Worm (Caenorhabditis elegans) whole organism, L2 larva: ENCODE data around the gene rpb-9.

ENCODE experiments used
- C34F6.9 ChIP-seq: fragments of 150-350 bp; optimal IDR thresholded peaks from 2 replicates; lab custom pipeline; 2014; ENCODE audit warnings: missing biosample characterization, missing genetic modification characterization
- F13H6.1 ChIP-seq: sonication (generic microtip); optimal IDR thresholded peaks from 2 replicates; lab custom pipeline; 2016; ENCODE audit warnings: missing genetic modification characterization, missing compliant biosample characterization
- R02D3.7 ChIP-seq: fragments of 150-350 bp; optimal IDR thresholded peaks from 2 replicates; lab custom pipeline; 2014; ENCODE audit warnings: missing biosample characterization, missing genetic modification characterization
- Y55F3AM.14 ChIP-seq: fragments of 200-800 bp; sonication (Bioruptor generic); optimal IDR thresholded peaks from 2 replicates; lab custom pipeline; 2018; ENCODE audit warnings: mild to moderate bottlenecking, missing genetic modification characterization, missing compliant biosample characterization
- ZK546.5 ChIP-seq: sonication (generic microtip); optimal IDR thresholded peaks from 2 replicates; lab custom pipeline; 2017; ENCODE audit warnings: missing biosample characterization, missing genetic modification characterization
- alr-1 ChIP-seq: fragments of 150-350 bp; optimal IDR thresholded peaks from 2 replicates; lab custom pipeline; 2014; ENCODE audit warnings: missing biosample characterization, missing genetic modification characterization
- aly-2 ChIP-seq: fragments of 150-350 bp; optimal IDR thresholded peaks from 2 replicates; lab custom pipeline; 2014; ENCODE audit warnings: missing biosample characterization, missing genetic modification characterization
- ama-1 ChIP-seq: fragments of 150-350 bp; optimal IDR thresholded peaks from 2 replicates; lab custom pipeline; 2018; ENCODE audit warnings: inconsistent platforms
- blmp-1 ChIP-seq: sonication (generic microtip); optimal IDR thresholded peaks from 2 replicates; lab custom pipeline; 2017; ENCODE audit warnings: missing genetic modification characterization, mild to moderate bottlenecking, missing compliant biosample characterization, antibody characterized with exemption, moderate library complexity; ENCODE audit not compliant: insufficient read depth
- ceh-16 ChIP-seq: fragments of 150-350 bp; optimal IDR thresholded peaks from 2 replicates; lab custom pipeline; 2014; ENCODE audit warnings: missing biosample characterization, missing genetic modification characterization
- ceh-82 ChIP-seq: fragments of 150-350 bp; optimal IDR thresholded peaks from 2 replicates; lab custom pipeline; 2014; ENCODE audit warnings: missing biosample characterization, missing genetic modification characterization
- crh-2 ChIP-seq: sonication (generic microtip); optimal IDR thresholded peaks from 2 replicates; lab custom pipeline; 2017; ENCODE audit warnings: missing biosample characterization, missing genetic modification characterization
- dmd-4 ChIP-seq: sonication (generic microtip); optimal IDR thresholded peaks from 2 replicates; lab custom pipeline; 2017; ENCODE audit warnings: missing biosample characterization, missing genetic modification characterization
- egl-27 ChIP-seq: sonication (generic microtip); optimal IDR thresholded peaks from 3 replicates; lab custom pipeline; 2017; ENCODE audit warnings: missing biosample characterization, missing genetic modification reagents, missing genetic modification characterization
- elt-1 ChIP-seq: fragments of 150-350 bp; optimal IDR thresholded peaks from 2 replicates; lab custom pipeline; 2014; ENCODE audit warnings: missing biosample characterization, missing genetic modification characterization
- elt-3 ChIP-seq: sonication (generic microtip); optimal IDR thresholded peaks from 2 replicates; lab custom pipeline; 2017; ENCODE audit warnings: missing biosample characterization, missing genetic modification characterization
- fos-1 ChIP-seq: fragments of 150-350 bp; optimal IDR thresholded peaks from 2 replicates; lab custom pipeline; 2014; ENCODE audit warnings: missing biosample characterization, missing genetic modification characterization
- gmeb-1 ChIP-seq: fragments of 150-350 bp; optimal IDR thresholded peaks from 2 replicates; lab custom pipeline; 2014; ENCODE audit warnings: missing biosample characterization, missing genetic modification characterization
- lin-11 ChIP-seq: fragments of 150-350 bp; sonication (generic microtip); optimal IDR thresholded peaks from 2 replicates; lab custom pipeline; 2014; ENCODE audit warnings: missing biosample characterization, missing genetic modification characterization, inconsistent platforms, mixed read lengths
- lin-13 ChIP-seq: fragments of 150-350 bp; optimal IDR thresholded peaks from 2 replicates; lab custom pipeline; 2014; ENCODE audit warnings: missing biosample characterization, missing genetic modification reagents, missing genetic modification characterization
- lin-39 ChIP-seq: fragments of 150-350 bp; optimal IDR thresholded peaks from 2 replicates; lab custom pipeline; 2014; ENCODE audit warnings: missing biosample characterization, missing genetic modification reagents, missing genetic modification characterization
- lsy-2 ChIP-seq, 2 experiments: fragments of 150-350 bp in 1 of 2; sonication (generic microtip) in 1 of 2; optimal IDR thresholded peaks; 2 replicates each; lab custom pipeline; 2014 to 2017; ENCODE audit warnings: missing biosample characterization in 2 of 2, missing genetic modification characterization in 2 of 2
- mab-5 ChIP-seq: fragments of 150-350 bp; optimal IDR thresholded peaks from 2 replicates; lab custom pipeline; 2014; ENCODE audit warnings: missing biosample characterization, missing genetic modification characterization
- mbf-1 ChIP-seq: sonication (generic microtip); optimal IDR thresholded peaks from 2 replicates; lab custom pipeline; 2017; ENCODE audit warnings: missing biosample characterization, missing genetic modification characterization
- mdl-1 ChIP-seq, 2 experiments: fragments of 150-350 bp in 1 of 2; sonication (generic microtip) in 1 of 2; optimal IDR thresholded peaks; 2 replicates each; lab custom pipeline; 2017; ENCODE audit warnings: missing biosample characterization in 2 of 2, missing genetic modification characterization in 2 of 2
- nhr-10 ChIP-seq: sonication (generic microtip); optimal IDR thresholded peaks from 2 replicates; lab custom pipeline; 2017; ENCODE audit warnings: missing biosample characterization, missing genetic modification characterization
- nhr-11 ChIP-seq: fragments of 150-350 bp; optimal IDR thresholded peaks from 2 replicates; lab custom pipeline; 2014; ENCODE audit warnings: missing biosample characterization, missing genetic modification characterization
- nhr-12 ChIP-seq: fragments of 150-350 bp; optimal IDR thresholded peaks from 2 replicates; lab custom pipeline; 2014; ENCODE audit warnings: missing biosample characterization, missing genetic modification characterization
- nhr-129 ChIP-seq: fragments of 150-350 bp; optimal IDR thresholded peaks from 2 replicates; lab custom pipeline; 2014; ENCODE audit warnings: missing biosample characterization, missing genetic modification characterization
- nhr-21 ChIP-seq: fragments of 150-350 bp; optimal IDR thresholded peaks from 2 replicates; lab custom pipeline; 2014; ENCODE audit warnings: missing biosample characterization, missing genetic modification characterization
- nhr-23 ChIP-seq: fragments of 150-350 bp; optimal IDR thresholded peaks from 2 replicates; lab custom pipeline; 2014; ENCODE audit warnings: missing biosample characterization, missing genetic modification reagents, missing genetic modification characterization
- nhr-237 ChIP-seq: fragments of 150-350 bp; optimal IDR thresholded peaks from 2 replicates; lab custom pipeline; 2014; ENCODE audit warnings: missing biosample characterization, missing genetic modification characterization
- nhr-25 ChIP-seq: fragments of 150-350 bp; sonication (generic microtip); optimal IDR thresholded peaks from 3 replicates; lab custom pipeline; 2014; ENCODE audit warnings: missing biosample characterization, missing genetic modification characterization
- nhr-6 ChIP-seq: fragments of 150-350 bp; optimal IDR thresholded peaks from 2 replicates; lab custom pipeline; 2014; ENCODE audit warnings: missing biosample characterization, missing genetic modification characterization
- nhr-77 ChIP-seq: fragments of 150-350 bp; optimal IDR thresholded peaks from 2 replicates; lab custom pipeline; 2014; ENCODE audit warnings: missing biosample characterization, missing genetic modification characterization
- peb-1 ChIP-seq: fragments of 150-350 bp; optimal IDR thresholded peaks from 2 replicates; lab custom pipeline; 2014; ENCODE audit warnings: missing biosample characterization, missing genetic modification characterization
- sem-4 ChIP-seq: fragments of 150-350 bp; optimal IDR thresholded peaks from 2 replicates; lab custom pipeline; 2014; ENCODE audit warnings: missing biosample characterization, missing genetic modification reagents, missing genetic modification characterization
- skn-1 ChIP-seq: sonication (generic microtip); optimal IDR thresholded peaks from 2 replicates; lab custom pipeline; 2017; ENCODE audit warnings: missing biosample characterization, missing genetic modification characterization
- sma-3 ChIP-seq: sonication (generic microtip); optimal IDR thresholded peaks from 2 replicates; lab custom pipeline; 2016; ENCODE audit warnings: missing genetic modification reagents, missing genetic modification characterization, missing compliant biosample characterization
- sma-9 ChIP-seq, 2 experiments: fragments of 150-350 bp in 1 of 2; sonication (generic microtip) in 1 of 2; optimal IDR thresholded peaks; 2 replicates each; lab custom pipeline; 2014 to 2016; ENCODE audit warnings: missing genetic modification characterization in 2 of 2, mild to moderate bottlenecking in 1 of 2, missing biosample characterization in 1 of 2, missing compliant biosample characterization in 1 of 2, missing genetic modification reagents in 1 of 2, moderate library complexity in 1 of 2
- snpc-4 ChIP-seq: fragments of 150-350 bp; optimal IDR thresholded peaks from 2 replicates; lab custom pipeline; 2014; ENCODE audit warnings: missing biosample characterization, missing genetic modification characterization
- unc-39 ChIP-seq: fragments of 150-350 bp; optimal IDR thresholded peaks from 2 replicates; lab custom pipeline; 2014; ENCODE audit warnings: missing biosample characterization, missing genetic modification characterization
- unc-55 ChIP-seq: fragments of 150-350 bp; sonication (generic microtip); optimal IDR thresholded peaks from 3 replicates; lab custom pipeline; 2014; ENCODE audit warnings: missing biosample characterization, missing genetic modification reagents, missing genetic modification characterization
- unc-62 ChIP-seq: fragments of 150-350 bp; optimal IDR thresholded peaks from 2 replicates; lab custom pipeline; 2014; ENCODE audit warnings: missing biosample characterization, missing genetic modification reagents, missing genetic modification characterization
- zag-1 ChIP-seq: fragments of 150-350 bp; optimal IDR thresholded peaks from 2 replicates; lab custom pipeline; 2014; ENCODE audit warnings: missing biosample characterization, missing genetic modification characterization
- ztf-1 ChIP-seq: fragments of 200-800 bp; sonication (Bioruptor generic); conservative IDR thresholded peaks from 2 replicates; pipeline ENCODE4 v1.3.6; 2022; ENCODE audit warnings: missing genetic modification characterization, missing compliant biosample characterization
- ztf-11 ChIP-seq: sonication (generic microtip); optimal IDR thresholded peaks from 2 replicates; lab custom pipeline; 2017; ENCODE audit warnings: missing biosample characterization, missing genetic modification characterization
- ztf-4 ChIP-seq: fragments of 150-350 bp; optimal IDR thresholded peaks from 2 replicates; lab custom pipeline; 2014; ENCODE audit warnings: missing biosample characterization, missing genetic modification characterization

rpb-9 gene

ce11 chrV:7980993-7981595 lies 31.1 kb downstream of the rpb-9 start, which contains the start of gene F26D11.1:
Gene F26D11.1, plus strand, starts transcription at chrV:7981545.
- TF ChIP-seq nhr-6 (tag; lab: Kevin White, UChicago) (no peak), nhr-12 (tag; lab: Kevin White, UChicago) (no peak), egl-27 (no peak), elt-1 (no peak), Y55F3AM.14 (GFP tag; lab: Kevin White, UChicago) (no peak), R02D3.7 (tag; lab: Kevin White, UChicago) (no peak), ceh-16 (tag; lab: Kevin White, UChicago) (no peak)

ce11 chrV:7980370-7980987 lies 31.7 kb downstream of the rpb-9 start:
- peak in 1 of 2 experiments; percentile 67 for TF ChIP-seq mdl-1 (tag; optimal IDR thresholded peaks at IDR 0.05; lab: Kevin White, UChicago)
- TF ChIP-seq gmeb-1 (tag; lab: Kevin White, UChicago): no peak
- no peak for TF ChIP-seq elt-1
- no peak for TF ChIP-seq aly-2 (tag; lab: Kevin White, UChicago)
- no peak for TF ChIP-seq blmp-1
- TF ChIP-seq sem-4 (tag; lab: Kevin White, UChicago): no peak
- TF ChIP-seq C34F6.9 (tag; lab: Kevin White, UChicago): peak; percentile 62
- peak; percentile 26 for TF ChIP-seq snpc-4 (tag; lab: Kevin White, UChicago)
- TF ChIP-seq ama-1 (lab: Kevin White, UChicago): no peak
- no peak for TF ChIP-seq alr-1 (tag; lab: Kevin White, UChicago)
- TF ChIP-seq ztf-4: no peak
- TF ChIP-seq ZK546.5 (tag; lab: Kevin White, UChicago): no peak
- TF ChIP-seq dmd-4 (tag; lab: Kevin White, UChicago): no peak
- TF ChIP-seq unc-55 (GFP tag; lab: Kevin White, UChicago): peak; percentile 83
- TF ChIP-seq crh-2 (tag; lab: Kevin White, UChicago): peak; percentile 11
- peak; percentile 28 for TF ChIP-seq nhr-129 (tag; lab: Kevin White, UChicago)
- TF ChIP-seq nhr-23 (tag; lab: Kevin White, UChicago): no peak
- no peak for TF ChIP-seq nhr-6 (tag; lab: Kevin White, UChicago)
- no peak for TF ChIP-seq nhr-77
- no peak for TF ChIP-seq fos-1
- TF ChIP-seq nhr-237: no peak
- no peak for TF ChIP-seq nhr-21 (tag; lab: Kevin White, UChicago)
- TF ChIP-seq lin-13 (GFP tag; lab: Kevin White, UChicago): no peak
- no peak for TF ChIP-seq ztf-1 (GFP tag; lab: Robert Waterston, UW)
- TF ChIP-seq sma-9 (GFP tag; optimal IDR thresholded peaks at IDR 0.05; lab: Kevin White, UChicago): peak; percentile 19
- no peak for TF ChIP-seq sma-9 (tag; optimal IDR thresholded peaks at IDR 0.05; lab: Kevin White, UChicago)
- peak; percentile 32 for TF ChIP-seq egl-27
- no peak for TF ChIP-seq ztf-11 (tag; lab: Kevin White, UChicago)
- TF ChIP-seq R02D3.7 (tag; lab: Kevin White, UChicago): no peak
- TF ChIP-seq nhr-11 (tag; lab: Kevin White, UChicago): no peak
- TF ChIP-seq sma-3: no peak
- TF ChIP-seq ceh-82 (tag; lab: Kevin White, UChicago): no peak
- no peak for TF ChIP-seq nhr-12 (tag; lab: Kevin White, UChicago)
- TF ChIP-seq skn-1 (tag; lab: Kevin White, UChicago): no peak
- TF ChIP-seq F13H6.1 (tag; lab: Kevin White, UChicago): peak; percentile 14
- no peak for TF ChIP-seq peb-1 (tag; lab: Kevin White, UChicago)
- TF ChIP-seq nhr-25: no peak
- TF ChIP-seq nhr-10 (tag; lab: Kevin White, UChicago): no peak
- no peak for TF ChIP-seq mbf-1
- TF ChIP-seq lsy-2 (tag; optimal IDR thresholded peaks at IDR 0.05; lab: Kevin White, UChicago): peak in 1 of 2 experiments; percentile 56
- TF ChIP-seq mab-5: no peak
- TF ChIP-seq unc-62 (GFP tag; lab: Kevin White, UChicago): no peak
- TF ChIP-seq unc-39 (tag; lab: Kevin White, UChicago): no peak
- TF ChIP-seq elt-3 (tag; lab: Kevin White, UChicago): no peak
- TF ChIP-seq lin-11: no peak
- TF ChIP-seq zag-1 (tag; lab: Kevin White, UChicago): peak; percentile 61
- no peak for TF ChIP-seq ceh-16 (tag; lab: Kevin White, UChicago)
- no peak for TF ChIP-seq lin-39 (tag; lab: Kevin White, UChicago)
- peak; percentile 11 for TF ChIP-seq Y55F3AM.14 (GFP tag; lab: Kevin White, UChicago)
